Worm (Caenorhabditis elegans) whole organism, L4 larva: Measurements from ENCODE around the gene kin-26.

ENCODE experiments used
- F37D6.2 ChIP-seq: sonication (generic microtip); optimal IDR thresholded peaks from 2 replicates; lab custom pipeline; 2016; ENCODE audit warnings: mild to moderate bottlenecking, missing genetic modification characterization, missing compliant biosample characterization
- ceh-44 ChIP-seq: fragments of 200-800 bp; sonication (Bioruptor generic); IDR thresholded peaks from 2 replicates; pipeline ENCODE4 v1.3.6; 2022; ENCODE audit warnings: missing genetic modification reagents, missing genetic modification characterization, missing compliant biosample characterization
- ceh-62 ChIP-seq: sonication (generic microtip); optimal IDR thresholded peaks from 2 replicates; lab custom pipeline; 2017; ENCODE audit warnings: missing biosample characterization, missing genetic modification characterization
- daf-8 ChIP-seq: fragments of 200-800 bp; sonication (Bioruptor generic); IDR thresholded peaks from 2 replicates; pipeline ENCODE4 v1.3.6; 2022; ENCODE audit warnings: missing genetic modification characterization, missing compliant biosample characterization
- dmd-9 ChIP-seq: fragments of 200-800 bp; sonication (Bioruptor generic); IDR thresholded peaks from 2 replicates; pipeline ENCODE4 v1.3.6; 2022; ENCODE audit warnings: missing genetic modification reagents, missing genetic modification characterization, missing compliant biosample characterization
- fkh-10 ChIP-seq: fragments of 150-350 bp; optimal IDR thresholded peaks from 2 replicates; lab custom pipeline; 2014; ENCODE audit warnings: missing biosample characterization, missing genetic modification reagents, missing genetic modification characterization
- fos-1 ChIP-seq: fragments of 150-350 bp; optimal IDR thresholded peaks from 2 replicates; lab custom pipeline; 2014; ENCODE audit warnings: missing biosample characterization, missing genetic modification characterization
- lin-13 ChIP-seq: fragments of 150-350 bp; optimal IDR thresholded peaks from 2 replicates; lab custom pipeline; 2014; ENCODE audit warnings: missing biosample characterization, missing genetic modification reagents, missing genetic modification characterization
- nhr-76 ChIP-seq: fragments of 150-350 bp; optimal IDR thresholded peaks from 2 replicates; lab custom pipeline; 2014; ENCODE audit warnings: missing biosample characterization, missing genetic modification characterization
- zip-2 ChIP-seq: fragments of 150-350 bp; optimal IDR thresholded peaks from 2 replicates; lab custom pipeline; 2014; ENCODE audit warnings: missing biosample characterization, missing genetic modification characterization

DNA sequence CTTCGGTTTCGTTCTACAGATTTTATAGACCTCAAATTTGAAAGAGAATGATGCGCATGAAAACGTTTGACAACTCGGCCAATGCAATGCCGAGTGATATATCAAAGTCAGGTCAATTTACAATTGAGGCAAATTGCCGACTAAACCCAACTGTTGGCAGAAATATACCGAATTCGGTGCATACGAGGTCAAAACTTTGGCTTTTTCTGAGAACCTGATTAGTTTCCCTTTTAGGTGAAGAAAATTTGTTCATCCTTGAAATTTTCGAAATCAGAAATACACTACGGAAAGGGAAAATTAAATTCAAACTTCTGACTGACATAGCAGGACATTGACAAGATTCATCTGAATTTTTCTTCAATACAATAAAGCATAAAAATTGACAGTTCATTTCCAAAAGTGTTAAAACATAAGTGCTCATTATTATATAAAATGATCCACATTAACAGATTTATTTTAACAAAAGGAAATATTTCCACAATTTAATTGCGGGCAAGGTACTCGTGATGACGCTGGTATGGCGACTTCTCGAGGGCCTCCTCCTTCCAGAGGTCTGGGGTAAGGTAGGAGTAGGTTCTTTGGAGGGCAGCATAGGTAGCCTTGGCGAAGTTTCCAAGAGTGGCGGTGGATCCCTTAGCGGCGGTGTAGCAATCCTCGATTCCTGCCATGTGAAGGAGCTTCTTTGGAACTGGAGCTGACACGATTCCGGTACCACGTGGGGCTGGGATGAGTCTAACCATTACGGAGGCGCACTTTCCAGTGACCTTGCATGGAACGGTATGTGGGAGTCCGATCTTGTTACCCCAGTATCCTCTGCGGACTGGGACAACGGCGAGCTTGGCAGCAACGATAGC, 47.5 kb upstream of the kin-26 start:
- no peak for TF ChIP-seq fos-1
- TF ChIP-seq lin-13 (GFP tag; lab: Kevin White, UChicago) = no peak
- no peak for TF ChIP-seq ceh-62 (tag; lab: Kevin White, UChicago)
- no peak for TF ChIP-seq daf-8 (GFP tag; lab: Robert Waterston, UW)
- TF ChIP-seq fkh-10 (GFP tag; lab: Kevin White, UChicago) = no peak
- no peak for TF ChIP-seq zip-2 (tag; lab: Kevin White, UChicago)
- no peak for TF ChIP-seq nhr-76
- TF ChIP-seq ceh-44 (GFP tag; lab: Robert Waterston, UW) = no peak
- TF ChIP-seq dmd-9 = no peak
- TF ChIP-seq F37D6.2 = no peak
